Fruit fly (Drosophila melanogaster) whole organism, embryonic: Measurements from ENCODE around the gene Use1.

Source experiments
- CG10654 ChIP-seq: fragments of 200-800 bp; sonication (Bioruptor generic); optimal IDR thresholded peaks from 2 replicates; lab custom pipeline; 2016; ENCODE audit warnings: missing biosample characterization, missing genetic modification characterization
- CG11247 ChIP-seq: fragments of 200-800 bp; sonication (Bioruptor generic); IDR thresholded peaks from 2 replicates; pipeline ENCODE4 v1.3.6; 2022; ENCODE audit warnings: missing biosample characterization, missing genetic modification characterization
- CG11560 ChIP-seq: fragments of 200-800 bp; sonication (Bioruptor generic); IDR thresholded peaks from 3 replicates; pipeline ENCODE4 v1.3.6; 2022; ENCODE audit warnings: missing biosample characterization, missing genetic modification characterization
- CG11695 ChIP-seq: fragments of 200-800 bp; sonication (Bioruptor generic); IDR thresholded peaks from 3 replicates; pipeline ENCODE4 v1.3.6; 2022; ENCODE audit warnings: missing biosample characterization, missing genetic modification characterization
- CG11696 ChIP-seq: fragments of 200-800 bp; sonication (Bioruptor generic); IDR thresholded peaks from 2 replicates; pipeline ENCODE4 v1.3.6; 2022; ENCODE audit warnings: missing biosample characterization, missing genetic modification characterization
- CG13296 ChIP-seq: fragments of 200-800 bp; sonication (Bioruptor generic); optimal IDR thresholded peaks from 3 replicates; lab custom pipeline; 2018; ENCODE audit warnings: missing biosample characterization, mild to moderate bottlenecking, missing genetic modification characterization
- CG13424 ChIP-seq: fragments of 200-800 bp; sonication (Bioruptor generic); optimal IDR thresholded peaks from 2 replicates; lab custom pipeline; 2019; ENCODE audit warnings: missing biosample characterization, mild to moderate bottlenecking, missing genetic modification characterization, moderate library complexity
- CG13775 ChIP-seq: fragments of 200-800 bp; sonication (Bioruptor generic); optimal IDR thresholded peaks from 3 replicates; lab custom pipeline; 2017; ENCODE audit warnings: missing biosample characterization, mild to moderate bottlenecking, missing genetic modification characterization
- CG13894 ChIP-seq: fragments of 200-800 bp; sonication (Bioruptor generic); optimal IDR thresholded peaks from 3 replicates; lab custom pipeline; 2018; ENCODE audit warnings: missing biosample characterization, mild to moderate bottlenecking, missing genetic modification characterization, moderate library complexity
- CG14965 ChIP-seq: fragments of 200-800 bp; sonication (Bioruptor generic); optimal IDR thresholded peaks from 2 replicates; lab custom pipeline; 2016; ENCODE audit warnings: missing biosample characterization, missing genetic modification characterization, borderline replicate concordance
- CG15011 ChIP-seq: fragments of 200-800 bp; sonication (Bioruptor generic); optimal IDR thresholded peaks from 3 replicates; lab custom pipeline; 2018; ENCODE audit warnings: missing biosample characterization, mild to moderate bottlenecking, missing genetic modification characterization
- CG17829 ChIP-seq: fragments of 200-800 bp; optimal IDR thresholded peaks from 2 replicates; lab custom pipeline; 2019; ENCODE audit warnings: missing biosample characterization, mild to moderate bottlenecking, missing genetic modification characterization, moderate library complexity
- CG18619 ChIP-seq: fragments of 200-800 bp; sonication (Bioruptor generic); optimal IDR thresholded peaks from 3 replicates; lab custom pipeline; 2017; ENCODE audit warnings: missing biosample characterization, mild to moderate bottlenecking, missing genetic modification characterization
- CG30403 ChIP-seq: fragments of 200-800 bp; sonication (Bioruptor generic); optimal IDR thresholded peaks from 3 replicates; lab custom pipeline; 2016; ENCODE audit warnings: missing biosample characterization, missing genetic modification characterization
- CG6854 ChIP-seq: fragments of 200-800 bp; sonication (Bioruptor generic); optimal IDR thresholded peaks from 3 replicates; lab custom pipeline; 2017; ENCODE audit warnings: missing biosample characterization, mild to moderate bottlenecking, missing genetic modification characterization
- CG7357 ChIP-seq: fragments of 200-800 bp; sonication (Bioruptor generic); IDR thresholded peaks from 3 replicates; pipeline ENCODE4 v1.3.6; 2022; ENCODE audit warnings: missing biosample characterization, missing genetic modification characterization
- CG8388 ChIP-seq: fragments of 200-800 bp; sonication (Bioruptor generic); optimal IDR thresholded peaks from 2 replicates; lab custom pipeline; 2019; ENCODE audit warnings: missing biosample characterization, mild to moderate bottlenecking, missing genetic modification characterization, moderate library complexity
- CG9437 ChIP-seq: fragments of 200-800 bp; sonication (Bioruptor generic); optimal IDR thresholded peaks from 2 replicates; lab custom pipeline; 2018; ENCODE audit warnings: missing biosample characterization, mild to moderate bottlenecking, missing genetic modification characterization
- CG9932 ChIP-seq: fragments of 200-800 bp; sonication (Bioruptor generic); IDR thresholded peaks from 2 replicates; pipeline ENCODE4 v1.3.6; 2022; ENCODE audit warnings: missing biosample characterization, missing genetic modification characterization
- Deaf1 ChIP-seq: fragments of 200-800 bp; optimal IDR thresholded peaks from 3 replicates; lab custom pipeline; 2019; ENCODE audit warnings: missing biosample characterization, mild to moderate bottlenecking, missing genetic modification characterization, moderate library complexity
- Dref ChIP-seq: fragments of 200-800 bp; sonication (Bioruptor generic); IDR thresholded peaks from 2 replicates; pipeline ENCODE4 v1.3.6; 2022; ENCODE audit warnings: missing biosample characterization, missing genetic modification characterization
- Drgx ChIP-seq: fragments of 200-800 bp; sonication (Bioruptor generic); IDR thresholded peaks from 2 replicates; pipeline ENCODE4 v1.3.6; 2022; ENCODE audit warnings: missing biosample characterization, missing genetic modification characterization
- HmgZ ChIP-seq: fragments of 200-800 bp; sonication (Bioruptor generic); optimal IDR thresholded peaks from 2 replicates; lab custom pipeline; 2018; ENCODE audit warnings: missing biosample characterization, mild to moderate bottlenecking, missing genetic modification characterization
- Hr51 ChIP-seq, 2 experiments: fragments of 200-800 bp; sonication (Bioruptor generic); optimal IDR thresholded peaks; 2 replicates in 1 of 2; 3 replicates in 1 of 2; lab custom pipeline; 2016 to 2018; ENCODE audit warnings: missing biosample characterization in 2 of 2, missing genetic modification characterization in 2 of 2, mild to moderate bottlenecking in 1 of 2, moderate library complexity in 1 of 2
- Oaz ChIP-seq: fragments of 200-800 bp; sonication (Bioruptor generic); IDR thresholded peaks from 2 replicates; pipeline ENCODE4 v1.3.6; 2022; ENCODE audit warnings: missing biosample characterization, missing genetic modification characterization
- Sox102F ChIP-seq: fragments of 200-800 bp; sonication (Bioruptor generic); optimal IDR thresholded peaks from 2 replicates; lab custom pipeline; 2018; ENCODE audit warnings: missing biosample characterization, mild to moderate bottlenecking, missing genetic modification characterization, moderate library complexity
- Trl ChIP-seq, 3 experiments: fragments of >200 bp in 2 of 3; fragments of 200-800 bp in 1 of 3; sonication (Bioruptor generic) in 1 of 3; optimal IDR thresholded peaks; 2 replicates in 1 of 3; 3 replicates in 2 of 3; lab custom pipeline; 2016 to 2017; ENCODE audit warnings: missing biosample characterization in 1 of 3, missing genetic modification characterization in 1 of 3
- bcd ChIP-seq: fragments of 200-800 bp; sonication (Bioruptor generic); optimal IDR thresholded peaks from 2 replicates; lab custom pipeline; 2017; ENCODE audit warnings: missing biosample characterization, mild to moderate bottlenecking, missing genetic modification characterization
- caup ChIP-seq: fragments of 200-800 bp; sonication (Bioruptor generic); optimal IDR thresholded peaks from 3 replicates; lab custom pipeline; 2017; ENCODE audit warnings: missing biosample characterization, mild to moderate bottlenecking, missing genetic modification characterization, moderate library complexity; ENCODE audit not compliant: severe bottlenecking
- dpn ChIP-seq, 2 experiments: fragments of 200-800 bp; sonication (Bioruptor generic); optimal IDR thresholded peaks; 3 replicates each; lab custom pipeline; 2016; ENCODE audit warnings: missing biosample characterization in 2 of 2, missing genetic modification characterization in 2 of 2
- ems ChIP-seq: fragments of 200-800 bp; sonication (Bioruptor generic); optimal IDR thresholded peaks from 3 replicates; lab custom pipeline; 2016; ENCODE audit warnings: missing biosample characterization, missing genetic modification characterization
- eve ChIP-seq, 2 experiments: fragments of >200 bp; optimal IDR thresholded peaks; 2 replicates each; lab custom pipeline; 2017; ENCODE audit warnings: missing biosample characterization in 2 of 2, missing genetic modification characterization in 2 of 2
- fd3F ChIP-seq: fragments of 200-800 bp; sonication (Bioruptor generic); optimal IDR thresholded peaks from 2 replicates; lab custom pipeline; 2018; ENCODE audit warnings: missing biosample characterization, mild to moderate bottlenecking, missing genetic modification characterization, moderate library complexity
- insv ChIP-seq, 2 experiments: fragments of 200-800 bp; sonication (Bioruptor generic); optimal IDR thresholded peaks; 3 replicates each; lab custom pipeline; 2016 to 2018; ENCODE audit warnings: missing biosample characterization in 2 of 2, missing genetic modification characterization in 2 of 2
- klu ChIP-seq: fragments of 200-800 bp; sonication (Bioruptor generic); IDR thresholded peaks from 2 replicates; pipeline ENCODE4 v1.3.6; 2022; ENCODE audit warnings: missing biosample characterization, missing genetic modification characterization
- mam ChIP-seq: fragments of 200-800 bp; sonication (Bioruptor generic); optimal IDR thresholded peaks from 3 replicates; lab custom pipeline; 2016; ENCODE audit warnings: missing biosample characterization, missing genetic modification characterization
- nau ChIP-seq: fragments of 200-800 bp; sonication (Bioruptor generic); optimal IDR thresholded peaks from 3 replicates; lab custom pipeline; 2017; ENCODE audit warnings: missing biosample characterization, mild to moderate bottlenecking, missing genetic modification characterization, missing genetic modification reagents
- odd ChIP-seq: fragments of 200-800 bp; sonication (Bioruptor generic); optimal IDR thresholded peaks from 2 replicates; lab custom pipeline; 2017; ENCODE audit warnings: missing biosample characterization, mild to moderate bottlenecking, missing genetic modification characterization
- pum ChIP-seq: fragments of 200-800 bp; sonication (Bioruptor generic); optimal IDR thresholded peaks from 2 replicates; lab custom pipeline; 2016; ENCODE audit warnings: missing biosample characterization, missing genetic modification characterization
- shn ChIP-seq: fragments of 200-800 bp; sonication (Bioruptor generic); optimal IDR thresholded peaks from 3 replicates; lab custom pipeline; 2016; ENCODE audit warnings: missing biosample characterization, missing genetic modification characterization
- slp2 ChIP-seq: fragments of 200-800 bp; sonication (Bioruptor generic); optimal IDR thresholded peaks from 2 replicates; lab custom pipeline; 2016; ENCODE audit warnings: missing biosample characterization, missing genetic modification characterization
- sob ChIP-seq: fragments of 200-800 bp; sonication (Bioruptor generic); IDR thresholded peaks from 2 replicates; pipeline ENCODE4 v1.3.6; 2022; ENCODE audit warnings: missing biosample characterization, missing genetic modification characterization
- toy ChIP-seq: fragments of 200-800 bp; sonication (Bioruptor generic); IDR thresholded peaks from 2 replicates; pipeline ENCODE4 v1.3.6; 2022; ENCODE audit warnings: missing biosample characterization, missing genetic modification characterization
- yki ChIP-seq: fragments of >200 bp; optimal IDR thresholded peaks from 3 replicates; lab custom pipeline; 2018

Use1 gene

dm6 chr3L:9126888-9127689, 9.9 kb downstream of the Use1 start (continued):
- TF ChIP-seq CG11696 (0 out of 2 replicates have a peak, but pooled peaks have one; percentile 56), CG9437 (GFP tag; lab: Kevin White, UChicago) (peak; percentile 29), CG7357 (GFP tag; lab: Robert Waterston, UW) (peak; percentile 53; the same call in 2 of the 3 replicates), mam (GFP tag; lab: Kevin White, UChicago) (peak; percentile 67), CG6854 (GFP tag; lab: Kevin White, UChicago) (peak; percentile 60), ems (peak; percentile 51), Drgx (GFP tag; lab: Robert Waterston, UW) (peak; percentile 39; the same call in 1 of the 2 replicates), CG15011 (GFP tag; lab: Kevin White, UChicago) (peak; percentile 44), Sox102F (GFP tag; lab: Kevin White, UChicago) (peak; percentile 49), CG8388 (GFP tag; lab: Kevin White, UChicago) (peak; percentile 15), fd3F (peak; percentile 48), klu (GFP tag; lab: Robert Waterston, UW) (peak; percentile 48; the same call in 1 of the 2 replicates), eve (GFP tag; optimal IDR thresholded peaks at IDR 0.05; lab: Kevin White, UChicago) (peak in 1 of 2 experiments; percentile 41), CG10654 (GFP tag; lab: Kevin White, UChicago) (no peak), slp2 (GFP tag; lab: Kevin White, UChicago) (peak; percentile 15), pum (GFP tag; lab: Kevin White, UChicago) (no peak), CG13894 (peak; percentile 96), CG11560 (tag; lab: Robert Waterston, UW) (0 out of 3 replicates have a peak, but pooled peaks have one; percentile 8), caup (GFP tag; lab: Kevin White, UChicago) (peak; percentile 69), Hr51 (GFP tag; optimal IDR thresholded peaks at IDR 0.05; lab: Kevin White, UChicago) (peak; percentile 39 to 77), CG17829 (tag; lab: Kevin White, UChicago) (peak; percentile 50), toy (GFP tag; lab: Robert Waterston, UW) (0 out of 2 replicates have a peak, but pooled peaks have one; percentile 13), odd (peak; percentile 24), nau (GFP tag; lab: Kevin White, UChicago) (peak; percentile 47), CG13296 (peak; percentile 70), insv (GFP tag; optimal IDR thresholded peaks at IDR 0.05; lab: Kevin White, UChicago) (no peak), Deaf1 (tag; lab: Kevin White, UChicago) (no peak), CG18619 (GFP tag; lab: Kevin White, UChicago) (peak; percentile 46), CG13424 (peak; percentile 68), Oaz (GFP tag; lab: Robert Waterston, UW) (0 out of 2 replicates have a peak, but pooled peaks have one; percentile 6), bcd (GFP tag; lab: Kevin White, UChicago) (peak; percentile 63), CG13775 (GFP tag; lab: Kevin White, UChicago) (peak; percentile 37), dpn (GFP tag; optimal IDR thresholded peaks at IDR 0.05; lab: Kevin White, UChicago) (peak; percentile 22 to 68), CG11247 (GFP tag; lab: Robert Waterston, UW) (0 out of 2 replicates have a peak, but pooled peaks have one; percentile 18), Dref (GFP tag; lab: Robert Waterston, UW) (no peak), CG9932 (peak; percentile 44), HmgZ (tag; lab: Kevin White, UChicago) (peak; percentile 27), Trl (optimal IDR thresholded peaks at IDR 0.05; lab: Kevin White, UChicago) (peak; percentile 78 to 81), Trl (GFP tag; optimal IDR thresholded peaks at IDR 0.05; lab: Kevin White, UChicago) (no peak), CG14965 (GFP tag; lab: Kevin White, UChicago) (no peak), CG30403 (GFP tag; lab: Kevin White, UChicago) (peak; percentile 64), shn (peak; percentile 6), yki (peak; percentile 44), CG11695 (GFP tag; lab: Robert Waterston, UW) (peak; percentile 58; the same call in 1 of the 3 replicates), sob (GFP tag; lab: Robert Waterston, UW) (0 out of 2 replicates have a peak, but pooled peaks have one; percentile 40)
